Fruit fly (Drosophila melanogaster) whole organism, larva: ENCODE data around the gene Cpr30F.

Experiments used
- noc ChIP-seq: fragments of 200-800 bp; sonication (Bioruptor generic); optimal IDR thresholded peaks from 3 replicates; lab custom pipeline; 2019; ENCODE audit warnings: missing biosample characterization, mild to moderate bottlenecking, missing genetic modification characterization, moderate library complexity

Cpr30F gene

DNA sequence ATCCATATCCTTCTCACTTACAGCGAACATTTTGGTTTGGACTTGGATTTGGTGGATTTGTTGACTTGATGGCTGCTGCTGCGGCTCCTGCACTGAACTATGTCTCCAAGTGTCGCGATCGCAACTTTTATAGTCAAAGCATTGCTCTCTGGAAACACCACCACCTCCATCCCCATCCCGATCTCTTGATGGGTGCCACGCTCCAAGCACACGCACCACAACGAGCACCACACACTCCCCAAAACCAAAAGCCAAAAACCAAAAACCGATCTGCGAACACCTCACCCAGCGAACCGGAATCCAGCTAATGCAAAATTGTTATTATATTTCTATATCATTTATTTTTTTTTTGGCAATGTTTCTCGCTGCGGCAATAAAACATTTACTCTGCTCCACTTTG, at the start of gene Cpr30F:
Gene Cpr30F, minus strand, starts transcription at position 101 of the 400 bp plus-strand sequence.
- no peak for TF ChIP-seq noc

DNA sequence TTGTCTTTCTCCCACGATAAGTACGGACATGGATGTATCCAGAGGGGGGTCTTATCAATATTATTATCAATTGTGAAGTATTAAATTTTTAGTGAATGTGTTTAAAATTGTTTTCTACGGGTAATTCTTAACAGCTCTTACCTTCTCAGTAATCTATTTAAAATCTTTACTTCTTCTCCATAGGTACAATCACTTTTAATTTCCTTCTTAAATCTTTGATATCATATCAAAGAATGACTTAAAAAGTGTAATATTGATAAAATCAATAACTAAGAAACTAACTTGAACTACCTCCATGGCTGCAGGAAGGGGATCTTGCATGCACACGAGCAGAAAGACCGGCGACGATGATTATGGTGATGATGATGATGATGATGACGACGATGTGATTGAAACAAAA, 49.6 kb upstream of the Cpr30F start:
- no peak for TF ChIP-seq noc

DNA sequence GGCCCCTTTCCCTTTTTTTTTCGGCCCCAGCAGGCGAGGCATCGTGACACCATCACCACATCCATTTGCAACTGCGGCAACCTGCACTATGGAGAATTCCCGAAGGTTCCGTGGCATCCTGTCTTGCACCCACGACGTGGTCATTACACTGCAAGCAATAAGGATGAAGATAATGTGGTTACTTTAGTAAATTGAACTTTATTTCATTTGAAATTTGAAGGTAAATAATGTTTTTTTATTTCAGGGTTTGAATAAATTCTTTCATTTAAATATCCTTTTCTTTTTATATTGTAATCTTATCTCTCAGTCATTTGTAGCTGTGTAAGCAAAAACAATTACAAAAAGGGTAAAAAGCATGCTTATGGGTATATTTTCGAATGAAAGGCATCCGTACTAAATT, 48.8 kb upstream of the Cpr30F start:
- TF ChIP-seq noc = no peak

DNA sequence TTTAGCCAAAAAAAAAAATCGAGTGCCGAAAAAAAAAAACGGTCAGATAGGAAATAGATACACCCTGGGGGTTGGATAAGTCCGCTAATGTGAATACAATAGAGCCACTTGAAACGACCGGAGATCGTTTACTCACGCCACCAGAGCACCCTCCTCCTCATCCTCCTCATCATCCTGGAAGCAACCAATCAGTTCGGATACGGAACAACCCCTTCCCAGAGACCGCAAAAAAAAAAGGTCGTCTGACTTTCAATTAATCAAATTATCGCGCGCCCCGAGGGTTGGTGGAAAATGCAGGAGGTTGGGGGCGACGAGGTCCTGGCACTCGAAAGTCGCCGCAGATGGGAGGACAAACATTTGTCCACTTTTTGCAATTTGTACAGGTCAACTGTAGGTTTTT, 39.7 kb upstream of the Cpr30F start:
- no peak for TF ChIP-seq noc

DNA sequence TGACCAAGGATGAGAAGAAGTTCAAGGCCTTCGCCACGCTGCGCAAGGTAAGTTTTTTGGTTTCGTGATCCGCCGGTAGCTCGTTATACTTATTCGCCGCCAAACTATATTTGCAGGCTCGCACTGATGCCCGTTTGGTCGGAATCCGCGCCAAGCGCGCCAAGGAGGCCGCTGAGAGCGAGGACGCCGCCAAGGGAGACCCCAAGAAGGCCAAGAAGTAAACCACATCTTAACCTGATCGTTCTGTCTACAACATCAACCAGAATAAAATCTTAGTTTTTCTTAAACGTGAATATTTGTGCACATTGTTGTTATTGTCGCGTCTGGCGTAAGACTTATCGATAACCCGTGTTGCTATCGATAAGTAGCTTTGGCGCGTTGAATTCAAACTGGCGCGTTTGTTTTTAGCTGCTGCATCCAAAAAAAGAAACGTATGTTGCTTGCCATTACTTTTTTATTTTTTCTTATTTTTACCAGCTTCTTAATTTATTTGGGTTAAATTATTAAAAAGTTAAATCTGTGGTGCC, 35.3 kb upstream of the Cpr30F start:
- TF ChIP-seq noc = no peak

DNA sequence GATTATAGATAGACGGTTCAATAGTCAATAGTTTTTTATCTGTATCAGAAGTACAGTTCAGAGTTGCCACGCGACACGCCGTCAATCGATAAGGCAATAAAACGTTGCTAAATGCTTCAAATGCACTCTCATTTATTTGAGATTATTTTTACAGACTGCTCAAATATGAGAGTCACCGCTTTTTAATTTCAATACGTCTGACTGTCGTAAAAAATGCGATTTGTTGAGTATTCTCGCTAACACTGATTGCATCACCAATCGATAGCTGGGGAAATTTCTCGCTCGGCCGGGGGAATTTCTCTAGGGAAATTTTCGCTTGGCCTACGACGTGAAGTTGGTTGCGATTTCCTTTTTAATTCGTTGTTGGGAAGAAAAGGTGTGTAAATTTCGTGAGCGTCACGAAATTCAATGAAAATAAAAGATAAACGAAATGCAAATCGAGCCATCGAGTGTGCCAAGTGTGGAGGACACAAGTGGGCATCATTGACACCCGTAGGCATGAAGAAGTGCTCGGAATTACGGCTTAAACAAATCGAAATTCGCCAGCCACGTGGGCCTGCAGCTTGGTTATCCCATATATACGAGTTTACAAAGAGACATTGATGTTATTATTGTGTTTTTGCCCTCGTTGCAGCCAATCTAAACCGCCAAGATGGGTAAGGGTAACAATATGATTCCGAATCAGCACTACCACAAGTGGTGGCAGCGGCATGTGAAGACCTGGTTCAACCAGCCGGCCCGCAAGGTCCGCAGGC, 34.2 kb upstream of the Cpr30F start, which contains the start of the genes Dref and RpL13:
Gene Dref, minus strand, starts transcription at position 247 of the 755 bp plus-strand sequence.
Gene RpL13, plus strand, starts transcription at position 331 of the 755 bp plus-strand sequence.
- TF ChIP-seq noc = peak; percentile 87

DNA sequence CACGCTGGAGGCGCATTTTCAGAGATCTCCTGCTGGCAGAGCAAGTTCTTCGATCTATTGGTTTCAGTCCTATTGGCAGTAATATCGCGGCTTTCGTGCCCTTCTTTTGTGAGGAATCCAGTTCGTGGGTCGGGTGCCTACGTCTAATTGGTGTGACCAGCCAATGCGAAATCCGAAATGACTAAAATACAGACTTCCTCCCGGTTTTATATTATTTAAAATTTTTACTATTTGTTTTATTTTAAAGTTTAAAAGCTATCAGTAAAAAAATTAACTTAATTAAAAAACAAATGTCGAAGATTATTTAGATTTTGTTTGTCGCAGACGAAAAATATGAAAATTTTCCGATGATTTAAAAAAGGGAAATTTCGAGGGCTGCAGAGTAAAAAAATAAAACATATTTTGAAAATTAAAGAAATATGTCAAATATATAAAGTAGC, 30.7 kb upstream of the Cpr30F start, which contains the start of gene CG5850:
Gene CG5850, minus strand, starts transcription at position 347 of the 440 bp plus-strand sequence.
- TF ChIP-seq noc = no peak

DNA sequence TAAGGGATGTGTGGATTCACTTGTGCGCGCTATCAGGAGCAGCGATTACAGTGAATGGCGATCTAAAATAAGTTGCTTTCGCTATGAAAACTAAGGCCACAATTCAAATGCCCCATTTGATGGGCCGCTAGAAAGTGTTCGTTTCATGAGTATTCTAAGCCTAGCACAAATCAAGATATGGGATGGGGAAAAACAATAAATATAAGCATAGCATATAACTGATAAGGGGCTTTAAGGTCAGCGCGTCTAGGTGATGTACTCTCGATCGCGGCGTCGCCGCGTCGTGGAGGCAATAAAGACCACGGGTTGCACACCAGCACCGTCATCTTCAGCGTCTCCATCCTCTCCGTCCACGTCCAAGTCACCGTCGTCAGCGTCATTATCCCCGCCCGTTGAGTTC, 27.8 kb upstream of the Cpr30F start:
- TF ChIP-seq noc = no peak

DNA sequence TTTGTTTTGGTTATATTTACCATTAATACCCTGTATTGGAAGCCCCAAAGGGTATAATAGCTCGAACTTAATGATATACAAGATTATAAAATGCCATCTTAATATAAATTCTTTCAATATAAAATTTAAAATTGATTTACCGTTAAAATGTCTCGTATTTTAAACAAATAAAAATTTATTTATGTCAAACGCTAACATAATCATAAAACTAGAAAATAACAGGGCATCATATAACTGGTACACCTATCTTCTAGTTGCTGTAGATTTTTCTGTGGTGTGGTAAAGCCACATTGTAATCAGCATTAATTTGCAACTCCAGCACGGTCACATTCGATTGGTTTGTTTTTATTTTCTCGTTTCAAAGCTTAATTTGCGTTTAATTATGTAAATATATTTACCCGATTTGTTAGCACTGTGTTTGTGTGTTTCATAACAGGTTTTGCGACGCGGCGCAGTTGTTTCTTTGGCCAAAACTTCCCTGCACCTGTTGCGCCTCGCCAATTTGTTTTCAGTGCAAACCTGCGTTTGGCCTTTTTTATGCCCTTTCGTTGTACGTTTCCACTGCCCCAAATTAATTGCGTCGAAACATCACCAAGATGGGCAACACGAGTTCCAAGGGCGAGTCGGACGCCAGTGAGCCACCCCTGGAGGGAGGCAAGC, 24.2 kb upstream of the Cpr30F start, which contains the start of the genes CG4658 and CG5846:
Gene CG4658, plus strand, starts transcription at position 140 of the 660 bp plus-strand sequence.
Gene CG5846, minus strand, starts transcription at position 245 of the 660 bp plus-strand sequence.
- peak; percentile 93 for TF ChIP-seq noc

DNA sequence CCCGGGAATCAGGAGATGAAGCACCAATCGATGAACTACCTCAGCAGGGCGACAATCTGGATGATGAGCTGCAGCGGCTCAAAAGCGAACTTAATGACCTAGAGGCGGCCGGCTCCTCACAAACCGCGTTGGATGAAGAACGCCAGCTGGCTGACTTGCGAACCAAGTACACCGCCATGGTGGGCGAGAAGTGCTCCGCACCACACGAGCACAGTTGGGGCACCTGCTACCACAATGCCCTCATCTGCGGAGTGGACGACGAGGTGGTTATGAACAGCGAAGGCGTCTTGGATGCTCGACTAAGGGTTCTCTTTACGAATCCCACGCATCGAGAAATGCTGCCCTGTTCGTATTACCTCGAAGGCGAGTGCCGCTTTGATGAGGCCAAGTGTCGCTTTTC, 21.7 kb upstream of the Cpr30F start:
- no peak for TF ChIP-seq noc

DNA sequence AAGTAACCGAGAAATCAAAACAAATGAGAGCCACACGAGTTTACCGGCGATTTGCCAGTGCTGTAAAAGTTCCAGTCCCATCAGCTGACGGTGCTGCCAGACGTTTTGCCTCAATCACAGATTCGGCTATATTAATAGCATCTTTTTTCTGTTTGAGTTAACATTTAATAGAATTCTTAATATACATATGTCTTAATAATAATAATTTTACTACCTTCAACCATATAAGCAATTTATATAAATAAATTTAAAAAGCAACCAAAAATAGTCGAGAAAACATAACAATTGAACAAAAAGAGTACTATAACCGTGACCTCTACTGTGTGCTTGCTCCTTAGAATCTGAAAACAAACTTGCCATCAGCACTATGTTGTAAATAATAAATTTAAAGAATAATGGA, 21.2 kb upstream of the Cpr30F start, which contains the start of the genes CG13126 and CG4709:
Gene CG13126, minus strand, starts transcription at position 63 of the 400 bp plus-strand sequence.
Gene CG4709, plus strand, starts transcription at position 207 of the 400 bp plus-strand sequence.
- TF ChIP-seq noc = peak; percentile 95

DNA sequence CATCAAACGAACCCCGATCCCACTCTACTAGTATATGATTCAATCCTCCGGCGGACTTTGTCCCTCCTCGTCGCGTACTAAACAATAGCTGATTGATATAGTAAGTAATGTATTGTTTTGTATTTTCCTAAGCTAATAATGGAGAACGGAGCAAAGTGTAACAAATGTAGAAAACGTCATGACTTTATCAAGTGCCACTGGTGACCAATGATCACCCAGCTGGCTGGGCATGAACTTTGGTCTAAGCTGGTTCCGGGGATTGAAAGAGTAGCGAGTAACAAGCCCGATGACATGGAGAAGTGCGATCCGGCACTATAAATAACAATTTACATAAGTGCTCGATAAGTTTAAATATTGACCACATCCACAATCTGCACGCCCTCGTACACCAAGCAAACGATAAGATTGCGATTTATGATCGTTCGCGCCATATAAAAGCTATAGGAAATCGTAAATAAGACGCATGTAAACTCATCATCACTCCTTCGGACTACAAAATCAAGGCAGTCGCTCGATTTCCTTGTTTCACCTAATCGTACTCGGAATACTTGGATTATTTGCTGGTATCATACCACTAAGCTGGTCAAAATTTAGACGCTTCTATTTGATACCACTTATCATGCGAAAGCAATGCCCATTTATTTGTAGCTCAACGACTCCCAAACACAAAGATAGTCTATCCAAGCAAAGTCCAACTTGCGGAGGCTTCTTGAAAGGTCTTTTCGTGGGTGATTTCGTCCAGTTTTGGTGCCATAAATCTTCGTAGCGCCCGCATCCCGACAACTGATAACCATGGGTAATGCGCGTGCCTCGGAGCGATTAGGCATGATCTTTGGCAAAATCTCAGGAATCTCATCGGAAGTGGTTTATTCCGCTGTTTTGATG, 16.5 kb upstream of the Cpr30F start:
- peak; percentile 80 for TF ChIP-seq noc

DNA sequence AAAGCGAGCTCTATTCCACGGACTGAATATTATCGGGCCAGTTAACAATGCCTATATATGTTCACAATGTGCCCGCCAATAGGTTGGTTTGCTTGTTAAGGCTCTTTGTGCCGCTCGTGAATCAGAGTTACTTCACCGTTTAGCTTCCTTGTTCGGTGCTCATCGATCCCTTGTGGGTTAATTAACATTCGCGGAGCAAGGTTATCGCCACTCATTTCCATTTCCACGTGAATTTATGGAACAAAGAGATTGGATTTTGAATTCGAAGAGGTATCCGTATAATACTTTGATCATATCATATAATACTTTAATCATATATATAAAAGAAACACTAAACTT, 15.5 kb upstream of the Cpr30F start:
- no peak for TF ChIP-seq noc

DNA sequence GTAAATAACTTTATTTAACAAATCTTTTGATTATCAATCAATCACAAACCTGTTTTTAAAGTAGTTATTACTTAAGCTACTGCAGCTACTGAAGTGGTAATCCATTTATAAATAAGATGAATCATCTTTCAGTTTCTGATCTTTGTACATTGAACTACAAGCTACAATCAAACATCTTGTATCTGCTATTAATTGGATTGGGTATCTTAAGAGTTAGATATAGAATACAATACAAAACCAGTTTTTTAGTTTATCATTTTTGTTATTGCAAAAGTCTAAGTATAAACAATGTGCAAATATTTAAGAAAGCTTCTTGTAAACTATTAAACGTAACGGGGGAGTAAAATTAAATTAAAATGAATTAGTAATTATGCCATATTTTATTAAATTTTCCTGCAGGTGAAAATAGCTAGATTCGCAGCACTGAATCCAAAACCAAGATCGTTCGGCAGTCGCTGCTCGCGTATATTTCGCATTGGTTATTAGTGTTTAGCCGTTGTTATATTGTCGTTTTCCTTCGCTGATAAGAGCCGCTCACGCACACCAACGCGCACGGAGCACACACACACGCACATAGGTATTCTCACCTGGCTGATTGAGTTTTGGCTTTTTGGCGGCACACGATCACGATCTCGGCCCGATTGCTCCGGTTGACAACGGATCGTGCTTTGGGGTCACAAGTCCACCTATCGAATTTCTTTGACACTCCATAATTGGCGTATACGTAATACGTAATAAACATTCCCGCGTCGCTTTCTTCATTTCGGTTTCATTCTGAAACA, 15.0 kb upstream of the Cpr30F start:
- TF ChIP-seq noc = peak; percentile 28

DNA sequence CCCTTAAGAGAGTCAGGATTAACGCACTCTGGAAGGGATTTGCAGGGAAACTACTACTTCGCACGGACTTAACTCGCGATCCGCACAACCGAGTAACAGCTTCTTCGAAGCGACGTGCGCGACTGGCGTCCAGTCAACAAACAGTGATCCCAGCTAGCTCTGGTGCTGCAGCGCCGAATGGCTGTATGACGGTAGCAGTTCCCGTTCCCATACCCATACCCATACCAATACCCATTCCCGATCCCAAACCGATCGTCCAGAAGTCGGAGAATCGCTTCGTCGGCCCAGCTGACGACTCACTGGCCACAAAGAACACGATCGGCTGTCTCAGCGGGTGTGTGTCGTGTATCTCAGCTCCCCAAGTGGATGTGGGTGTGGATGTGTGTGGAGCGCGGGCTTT, 14.3 kb upstream of the Cpr30F start, which contains the start of gene CG5853:
Gene CG5853, minus strand, starts transcription at position 384 of the 400 bp plus-strand sequence.
- peak; percentile 56 for TF ChIP-seq noc
